Fruit fly (Drosophila melanogaster) whole organism, embryonic: ENCODE results near the gene CG42445.

ENCODE experiments used
- Aef1 ChIP-seq: fragments of 200-800 bp; sonication (Bioruptor generic); IDR thresholded peaks from 3 replicates; pipeline ENCODE4 v1.3.6; 2022; ENCODE audit warnings: missing biosample characterization, missing genetic modification characterization
- Awh ChIP-seq: fragments of 200-800 bp; sonication (Bioruptor generic); IDR thresholded peaks from 2 replicates; pipeline ENCODE4, ENCODE4 v1.3.6; 2022; ENCODE audit warnings: missing biosample characterization, missing genetic modification characterization
- BtbVII ChIP-seq: fragments of 200-800 bp; sonication (Bioruptor generic); optimal IDR thresholded peaks from 3 replicates; lab custom pipeline; 2017; ENCODE audit warnings: missing biosample characterization, mild to moderate bottlenecking, missing genetic modification characterization
- CG10209 ChIP-seq: fragments of 200-800 bp; sonication (Bioruptor generic); optimal IDR thresholded peaks from 3 replicates; lab custom pipeline; 2017; ENCODE audit warnings: missing biosample characterization, mild to moderate bottlenecking, missing genetic modification characterization, missing genetic modification reagents
- CG12104 ChIP-seq: fragments of 200-800 bp; sonication (Bioruptor generic); optimal IDR thresholded peaks from 3 replicates; lab custom pipeline; 2016; ENCODE audit warnings: missing biosample characterization, missing genetic modification characterization
- CG12155 ChIP-seq: fragments of 200-800 bp; sonication (Bioruptor generic); optimal IDR thresholded peaks from 3 replicates; lab custom pipeline; 2016; ENCODE audit warnings: missing biosample characterization, missing genetic modification characterization
- CG1233 ChIP-seq: fragments of 200-800 bp; sonication (Bioruptor generic); optimal IDR thresholded peaks from 4 replicates; lab custom pipeline; 2018; ENCODE audit warnings: missing biosample characterization, mild to moderate bottlenecking, missing genetic modification characterization
- CG12659 ChIP-seq: fragments of 200-800 bp; sonication (Bioruptor generic); optimal IDR thresholded peaks from 3 replicates; lab custom pipeline; 2017; ENCODE audit warnings: mild to moderate bottlenecking, missing biosample characterization, missing genetic modification reagents, missing genetic modification characterization
- CG14965 ChIP-seq: fragments of 200-800 bp; sonication (Bioruptor generic); optimal IDR thresholded peaks from 2 replicates; lab custom pipeline; 2016; ENCODE audit warnings: missing biosample characterization, missing genetic modification characterization, borderline replicate concordance
- CG15011 ChIP-seq: fragments of 200-800 bp; sonication (Bioruptor generic); optimal IDR thresholded peaks from 3 replicates; lab custom pipeline; 2018; ENCODE audit warnings: missing biosample characterization, mild to moderate bottlenecking, missing genetic modification characterization
- CG15269 ChIP-seq: fragments of 200-800 bp; sonication (Bioruptor generic); optimal IDR thresholded peaks from 2 replicates; lab custom pipeline; 2018; ENCODE audit warnings: missing biosample characterization, mild to moderate bottlenecking, missing genetic modification characterization, moderate library complexity
- CG17568 ChIP-seq: fragments of 200-800 bp; sonication (Bioruptor generic); optimal IDR thresholded peaks from 2 replicates; lab custom pipeline; 2018; ENCODE audit warnings: missing biosample characterization, mild to moderate bottlenecking, missing genetic modification characterization, moderate library complexity
- CG18262 ChIP-seq: fragments of 200-800 bp; optimal IDR thresholded peaks from 3 replicates; lab custom pipeline; 2019; ENCODE audit warnings: missing biosample characterization, mild to moderate bottlenecking, missing genetic modification characterization, moderate library complexity
- CG18764 ChIP-seq: fragments of 200-800 bp; sonication (Bioruptor generic); optimal IDR thresholded peaks from 3 replicates; lab custom pipeline; 2016; ENCODE audit warnings: missing biosample characterization, missing genetic modification characterization
- CG2129 ChIP-seq: fragments of 200-800 bp; sonication (Bioruptor generic); IDR thresholded peaks from 2 replicates; pipeline ENCODE4 v1.3.6; 2022; ENCODE audit warnings: missing biosample characterization, missing genetic modification characterization; ENCODE audit not compliant: partially characterized antibody
- CG32772 ChIP-seq: fragments of 200-800 bp; sonication (Bioruptor generic); IDR thresholded peaks from 2 replicates; pipeline ENCODE4 v1.3.6; 2022; ENCODE audit warnings: missing biosample characterization, missing genetic modification characterization
- CG6683 ChIP-seq: fragments of 200-800 bp; sonication (Bioruptor generic); optimal IDR thresholded peaks from 2 replicates; lab custom pipeline; 2017; ENCODE audit warnings: missing biosample characterization, mild to moderate bottlenecking, missing genetic modification characterization, missing genetic modification reagents
- CG7271 ChIP-seq: fragments of 200-800 bp; sonication (Bioruptor generic); optimal IDR thresholded peaks from 2 replicates; lab custom pipeline; 2018; ENCODE audit warnings: missing biosample characterization, mild to moderate bottlenecking, missing genetic modification characterization, moderate library complexity
- CG9932 ChIP-seq: fragments of 200-800 bp; sonication (Bioruptor generic); IDR thresholded peaks from 2 replicates; pipeline ENCODE4 v1.3.6; 2022; ENCODE audit warnings: missing biosample characterization, missing genetic modification characterization
- CoRest ChIP-seq: fragments of 200-800 bp; sonication (Bioruptor generic); optimal IDR thresholded peaks from 3 replicates; lab custom pipeline; 2018; ENCODE audit warnings: missing biosample characterization, mild to moderate bottlenecking, missing genetic modification characterization, moderate library complexity
- D19A ChIP-seq: fragments of 200-800 bp; optimal IDR thresholded peaks from 3 replicates; lab custom pipeline; 2019; ENCODE audit warnings: missing biosample characterization, mild to moderate bottlenecking, missing genetic modification characterization, moderate library complexity
- Eip74EF ChIP-seq, 2 experiments: fragments of 200-800 bp in 1 of 2; fragments of >200 bp in 1 of 2; sonication (Bioruptor generic) in 1 of 2; optimal IDR thresholded peaks; 2 replicates each; lab custom pipeline; 2017 to 2019; ENCODE audit warnings: missing biosample characterization in 2 of 2, missing genetic modification characterization in 2 of 2, mild to moderate bottlenecking in 1 of 2, moderate library complexity in 1 of 2
- Ets97D ChIP-seq: fragments of 200-800 bp; sonication (Bioruptor generic); optimal IDR thresholded peaks from 3 replicates; lab custom pipeline; 2016; ENCODE audit warnings: missing biosample characterization, missing genetic modification characterization
- Fer1 ChIP-seq: fragments of 200-800 bp; sonication (Bioruptor generic); optimal IDR thresholded peaks from 2 replicates; lab custom pipeline; 2017; ENCODE audit warnings: missing biosample characterization, mild to moderate bottlenecking, missing genetic modification characterization
- Fer3 ChIP-seq: fragments of 200-800 bp; sonication (Bioruptor generic); optimal IDR thresholded peaks from 2 replicates; lab custom pipeline; 2018; ENCODE audit warnings: missing biosample characterization, mild to moderate bottlenecking, missing genetic modification characterization, moderate library complexity
- Hr39 ChIP-seq: fragments of >200 bp; optimal IDR thresholded peaks from 2 replicates; lab custom pipeline; 2017
- Lpt ChIP-seq: fragments of >200 bp; optimal IDR thresholded peaks from 2 replicates; lab custom pipeline; 2018; ENCODE audit warnings: missing biosample characterization, missing genetic modification characterization
- Max ChIP-seq: fragments of 200-800 bp; sonication (Bioruptor generic); optimal IDR thresholded peaks from 2 replicates; lab custom pipeline; 2016; ENCODE audit warnings: missing biosample characterization, mild to moderate bottlenecking, missing genetic modification characterization
- Meics ChIP-seq: fragments of 200-800 bp; sonication (Bioruptor generic); optimal IDR thresholded peaks from 2 replicates; lab custom pipeline; 2017; ENCODE audit warnings: missing biosample characterization, mild to moderate bottlenecking, missing genetic modification characterization
- Oaz ChIP-seq: fragments of 200-800 bp; sonication (Bioruptor generic); IDR thresholded peaks from 2 replicates; pipeline ENCODE4 v1.3.6; 2022; ENCODE audit warnings: missing biosample characterization, missing genetic modification characterization
- Ravus ChIP-seq: fragments of 200-800 bp; sonication (Bioruptor generic); IDR thresholded peaks from 2 replicates; pipeline ENCODE4 v1.3.6; 2022; ENCODE audit warnings: missing biosample characterization, missing genetic modification characterization
- Scr ChIP-seq: fragments of 200-800 bp; sonication (Bioruptor generic); IDR thresholded peaks from 2 replicates; pipeline ENCODE4 v1.3.6; 2022; ENCODE audit warnings: missing biosample characterization, missing genetic modification characterization; ENCODE audit not compliant: partially characterized antibody
- Six4 ChIP-seq: fragments of 200-800 bp; sonication (Bioruptor generic); optimal IDR thresholded peaks from 2 replicates; lab custom pipeline; 2016; ENCODE audit warnings: missing biosample characterization, missing genetic modification characterization
- TFAM ChIP-seq: fragments of 200-800 bp; sonication (Bioruptor generic); optimal IDR thresholded peaks from 2 replicates; lab custom pipeline; 2017; ENCODE audit warnings: missing biosample characterization, missing genetic modification characterization, inconsistent platforms
- chif ChIP-seq, 2 experiments: fragments of 200-800 bp; sonication (Bioruptor generic); optimal IDR thresholded peaks; 3 replicates each; lab custom pipeline; 2016; ENCODE audit warnings: missing biosample characterization in 2 of 2, missing genetic modification characterization in 2 of 2
- fd96Cb ChIP-seq: fragments of 200-800 bp; sonication (Bioruptor generic); optimal IDR thresholded peaks from 2 replicates; lab custom pipeline; 2018; ENCODE audit warnings: missing biosample characterization, mild to moderate bottlenecking, missing genetic modification characterization, moderate library complexity
- gfzf ChIP-seq: fragments of 200-800 bp; sonication (Bioruptor generic); optimal IDR thresholded peaks from 2 replicates; lab custom pipeline; 2016; ENCODE audit warnings: missing biosample characterization, mild to moderate bottlenecking, missing genetic modification characterization, moderate library complexity
- gsb ChIP-seq: fragments of 200-800 bp; sonication (Bioruptor generic); IDR thresholded peaks from 2 replicates; pipeline ENCODE4 v1.3.6; 2022; ENCODE audit warnings: missing biosample characterization, missing genetic modification characterization
- gsb-n ChIP-seq: fragments of 200-800 bp; sonication (Bioruptor generic); optimal IDR thresholded peaks from 3 replicates; lab custom pipeline; 2018; ENCODE audit warnings: missing biosample characterization, mild to moderate bottlenecking, missing genetic modification characterization
- hbn ChIP-seq: fragments of 200-800 bp; sonication (Bioruptor generic); IDR thresholded peaks from 2 replicates; pipeline ENCODE4 v1.3.6; 2022; ENCODE audit warnings: missing biosample characterization, missing genetic modification characterization; ENCODE audit not compliant: partially characterized antibody
- lola ChIP-seq, 3 experiments: fragments of >200 bp in 2 of 3; fragments of 200-800 bp in 1 of 3; sonication (Bioruptor generic) in 1 of 3; optimal IDR thresholded peaks; 2 replicates each; lab custom pipeline; 2017 to 2019; ENCODE audit warnings: missing biosample characterization in 3 of 3, missing genetic modification characterization in 3 of 3, mild to moderate bottlenecking in 1 of 3, moderate library complexity in 1 of 3
- mam ChIP-seq: fragments of 200-800 bp; sonication (Bioruptor generic); optimal IDR thresholded peaks from 3 replicates; lab custom pipeline; 2016; ENCODE audit warnings: missing biosample characterization, missing genetic modification characterization
- ranshi ChIP-seq: fragments of 200-800 bp; sonication (Bioruptor generic); IDR thresholded peaks from 2 replicates; pipeline ENCODE4 v1.3.6; 2022; ENCODE audit warnings: missing biosample characterization, missing genetic modification characterization
- schlank ChIP-seq: fragments of 200-800 bp; sonication (Bioruptor generic); optimal IDR thresholded peaks from 2 replicates; lab custom pipeline; 2018; ENCODE audit warnings: missing biosample characterization, mild to moderate bottlenecking, missing genetic modification characterization
- slp2 ChIP-seq: fragments of 200-800 bp; sonication (Bioruptor generic); optimal IDR thresholded peaks from 2 replicates; lab custom pipeline; 2016; ENCODE audit warnings: missing biosample characterization, missing genetic modification characterization
- so ChIP-seq: fragments of 200-800 bp; sonication (Bioruptor generic); IDR thresholded peaks from 3 replicates; pipeline ENCODE4 v1.3.6; 2022; ENCODE audit warnings: missing biosample characterization, missing genetic modification characterization
- sr ChIP-seq: fragments of 200-800 bp; sonication (Bioruptor generic); IDR thresholded peaks from 3 replicates; pipeline ENCODE4 v1.3.6; 2022; ENCODE audit warnings: missing biosample characterization, missing genetic modification characterization
- trem ChIP-seq: fragments of 200-800 bp; optimal IDR thresholded peaks from 3 replicates; lab custom pipeline; 2019; ENCODE audit warnings: missing biosample characterization, mild to moderate bottlenecking, missing genetic modification characterization, moderate library complexity

The CG42445 gene

dm6 chr3L:8186627-8187396, 28.1 kb upstream of the CG42445 start, which contains the start of the genes ERR and Atg18a (continued):
- peak; percentile 90 for TF ChIP-seq CG12155 (GFP tag; lab: Kevin White, UChicago)
- peak; percentile 88 for TF ChIP-seq ranshi (GFP tag; lab: Robert Waterston, UW)
- TF ChIP-seq CG14965 (GFP tag; lab: Kevin White, UChicago): no peak
- peak; percentile 35 for TF ChIP-seq CG6683 (GFP tag; lab: Kevin White, UChicago)
- TF ChIP-seq Aef1 (GFP tag; lab: Robert Waterston, UW): peak; percentile 91
- peak; percentile 76 for TF ChIP-seq slp2 (GFP tag; lab: Kevin White, UChicago)
- peak; percentile 85 for TF ChIP-seq CG15269 (tag; lab: Kevin White, UChicago)
- TF ChIP-seq Ravus (GFP tag; lab: Robert Waterston, UW): peak; percentile 41
- TF ChIP-seq gsb-n (tag; lab: Kevin White, UChicago): no peak
- TF ChIP-seq Fer3 (tag; lab: Kevin White, UChicago): peak; percentile 82
- TF ChIP-seq fd96Cb (tag; lab: Kevin White, UChicago): peak; percentile 77
- TF ChIP-seq CG9932: peak; percentile 97
- TF ChIP-seq so (GFP tag; lab: Robert Waterston, UW): 0 out of 3 replicates have a peak, but pooled peaks have one; percentile 66
- peak; percentile 44 for TF ChIP-seq Six4
- peak; percentile 88 for TF ChIP-seq Ets97D (GFP tag; lab: Kevin White, UChicago)
- TF ChIP-seq gfzf (GFP tag; lab: Kevin White, UChicago): peak; percentile 11
- peak; percentile 79 for TF ChIP-seq CG18262 (tag; lab: Kevin White, UChicago)
- peak; percentile 9 for TF ChIP-seq TFAM (GFP tag; lab: Kevin White, UChicago)
- TF ChIP-seq gsb (GFP tag; lab: Robert Waterston, UW): peak; percentile 61
- TF ChIP-seq CG10209 (GFP tag; lab: Kevin White, UChicago): peak; percentile 74
- peak; percentile 83 for TF ChIP-seq trem
- 0 out of 2 replicates have a peak, but pooled peaks have one; percentile 13 for TF ChIP-seq CG2129 (GFP tag; lab: Robert Waterston, UW)
- TF ChIP-seq schlank: no peak
- peak; percentile 39 for TF ChIP-seq CG7271
- no peak for TF ChIP-seq Eip74EF (GFP tag; optimal IDR thresholded peaks at IDR 0.05; lab: Kevin White, UChicago)
- TF ChIP-seq CG32772 (GFP tag; lab: Robert Waterston, UW): peak; percentile 89
- peak; percentile 75 to 80 for TF ChIP-seq chif (GFP tag; optimal IDR thresholded peaks at IDR 0.05; lab: Kevin White, UChicago)
- peak; percentile 73 for TF ChIP-seq Scr (GFP tag; lab: Robert Waterston, UW)
- TF ChIP-seq BtbVII (GFP tag; lab: Kevin White, UChicago): no peak
- peak; percentile 92 for TF ChIP-seq CoRest
- no peak for TF ChIP-seq D19A (tag; lab: Kevin White, UChicago)
- no peak for TF ChIP-seq Lpt (GFP tag; lab: Kevin White, UChicago)
- TF ChIP-seq CG12659 (GFP tag; lab: Kevin White, UChicago): peak; percentile 92
- TF ChIP-seq CG12104 (GFP tag; lab: Kevin White, UChicago): peak; percentile 58
- TF ChIP-seq CG15011: peak; percentile 56
- peak in 1 of 3 experiments; percentile 79 for TF ChIP-seq lola (GFP tag; optimal IDR thresholded peaks at IDR 0.05; lab: Kevin White, UChicago)
- TF ChIP-seq mam (GFP tag; lab: Kevin White, UChicago): peak; percentile 94
- TF ChIP-seq Fer1 (GFP tag; lab: Kevin White, UChicago): peak; percentile 68
- TF ChIP-seq Hr39: no peak
- peak; percentile 61 for TF ChIP-seq Awh (GFP tag; lab: Robert Waterston, UW)
- peak; percentile 81 for TF ChIP-seq Max (GFP tag; lab: Kevin White, UChicago)
- peak; percentile 80 for TF ChIP-seq Meics (GFP tag; lab: Kevin White, UChicago)
- peak; percentile 46; the same call in 1 of the 3 replicates for TF ChIP-seq sr (GFP tag; lab: Robert Waterston, UW)
- TF ChIP-seq CG1233 (GFP tag; lab: Kevin White, UChicago): peak; percentile 77
- TF ChIP-seq hbn (GFP tag; lab: Robert Waterston, UW): peak; percentile 50; the same call in 1 of the 2 replicates
- peak; percentile 80 for TF ChIP-seq Oaz (GFP tag; lab: Robert Waterston, UW)
- TF ChIP-seq CG18764 (GFP tag; lab: Kevin White, UChicago): peak; percentile 64
- TF ChIP-seq CG17568: no peak
